Worm (Caenorhabditis elegans) whole organism, midembryonic: ENCODE measurements around the gene Y82E9BR.3.

Source experiments
- med-1 ChIP-seq: sonication (generic microtip); optimal IDR thresholded peaks from 2 replicates; lab custom pipeline; 2017; ENCODE audit warnings: missing genetic modification characterization, mild to moderate bottlenecking, missing compliant biosample characterization, antibody characterized with exemption, missing genetic modification reagents; ENCODE audit not compliant: insufficient read depth
- tab-1 ChIP-seq: fragments of 200-800 bp; sonication (Bioruptor generic); IDR thresholded peaks from 2 replicates; pipeline ENCODE4 v1.3.6; 2022; ENCODE audit warnings: missing genetic modification characterization, missing compliant biosample characterization
- ztf-23 ChIP-seq: fragments of 200-800 bp; sonication (Bioruptor generic); IDR thresholded peaks from 2 replicates; pipeline ENCODE4 v1.3.6; 2022; ENCODE audit warnings: missing genetic modification reagents, missing genetic modification characterization, missing compliant biosample characterization

- TF ChIP-seq med-1 (GFP tag; lab: Kevin White, UChicago) (no peak), ztf-23 (GFP tag; lab: Robert Waterston, UW) (no peak), tab-1 (no peak)
These were observed 11.0 kb downstream of the Y82E9BR.3 start for ce11 chrIII:1429920-1430437.
